Worm (Caenorhabditis elegans) whole organism, L4/young adult: ENCODE data around the gene ugt-53.

Experiments used
- W03F9.2 ChIP-seq: fragments of 150-350 bp; optimal IDR thresholded peaks from 2 replicates; lab custom pipeline; 2014; ENCODE audit warnings: missing biosample characterization, missing genetic modification characterization
- him-1 ChIP-seq: sonication (generic microtip); optimal IDR thresholded peaks from 2 replicates; lab custom pipeline; 2016; ENCODE audit warnings: missing genotype, missing genetic modification reagents, missing genetic modification characterization, missing compliant biosample characterization

- TF ChIP-seq W03F9.2 (tag; lab: Kevin White, UChicago): no peak
- no peak for TF ChIP-seq him-1 (tag; lab: Kevin White, UChicago)
These were observed 28.4 kb downstream of the ugt-53 start, which contains the start of gene F37B4.10 for ce11 chrV:2877509-2877908.
